Worm (Caenorhabditis elegans): ENCODE measurements around the gene C02E7.7.

The C02E7.7 gene

DNA sequence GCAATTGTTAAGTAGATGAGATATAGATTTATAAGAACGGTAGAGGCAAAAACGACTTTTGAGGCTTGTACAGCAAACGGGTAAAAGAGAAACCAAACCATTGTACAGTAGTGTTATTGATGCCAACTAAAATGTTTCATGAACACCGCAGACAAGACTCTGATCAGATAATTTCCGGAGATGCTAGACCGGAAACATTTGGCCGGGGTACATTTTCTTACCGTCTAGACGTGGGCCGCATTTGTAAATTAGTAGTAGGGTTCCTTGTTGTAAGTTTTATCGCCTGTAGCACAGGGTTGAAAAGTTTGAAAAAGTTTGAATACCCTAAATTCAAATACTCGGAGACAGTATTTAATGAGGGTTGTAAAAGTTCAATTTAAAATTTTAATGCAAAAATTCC lies 37.0 kb downstream of the C02E7.7 start, which contains the start of gene str-32:
TSS of gene str-32 (minus strand) at position 101 of the 400 bp plus-strand sequence.
- no peak for TF ChIP-seq flt-1 (GFP tag; IDR thresholded peaks at IDR 0.05)
- no peak for TF ChIP-seq med-1 (GFP tag; optimal IDR thresholded peaks at IDR 0.05; ENCODE audit: insufficient read depth)
- no peak for TF ChIP-seq klf-2 (GFP tag; conservative IDR thresholded peaks at IDR 0.05)

DNA sequence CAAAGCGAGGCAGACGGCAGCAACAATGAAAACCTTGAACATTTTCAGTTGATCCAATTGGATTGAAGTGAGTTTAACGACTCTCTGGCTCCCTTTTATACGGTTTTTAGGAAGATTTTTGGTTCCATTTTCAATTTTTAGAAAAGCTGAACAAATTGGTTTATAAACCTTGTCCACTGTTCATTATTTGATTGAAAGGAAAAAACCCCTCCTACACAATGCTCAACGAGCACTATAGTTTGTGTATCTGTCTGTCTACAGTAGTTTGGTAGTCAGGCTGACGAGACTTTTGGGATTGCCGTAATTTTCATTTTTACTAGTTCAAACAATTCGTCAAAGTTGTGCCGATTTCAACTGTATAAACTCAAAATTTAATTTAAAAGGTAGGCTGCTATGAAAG lies 39.1 kb downstream of the C02E7.7 start, which contains the start of gene T19H12.15:
TSS of gene T19H12.15 (minus strand) at position 101 of the 400 bp plus-strand sequence.
- TF ChIP-seq ztf-23 (GFP tag; IDR thresholded peaks at IDR 0.05) (no peak), klf-2 (GFP tag; conservative IDR thresholded peaks at IDR 0.05) (no peak), med-1 (GFP tag; optimal IDR thresholded peaks at IDR 0.05; ENCODE audit: insufficient read depth) (no peak), ztf-29 (GFP tag; IDR thresholded peaks at IDR 0.05) (no peak), T22C8.4 (GFP tag; IDR thresholded peaks at IDR 0.05) (no peak), tab-1 (GFP tag; IDR thresholded peaks at IDR 0.05) (no peak), flt-1 (GFP tag; IDR thresholded peaks at IDR 0.05) (no peak), cog-1 (tag; optimal IDR thresholded peaks at IDR 0.05) (no peak), ref-1 (GFP tag; conservative IDR thresholded peaks at IDR 0.05) (no peak)

DNA sequence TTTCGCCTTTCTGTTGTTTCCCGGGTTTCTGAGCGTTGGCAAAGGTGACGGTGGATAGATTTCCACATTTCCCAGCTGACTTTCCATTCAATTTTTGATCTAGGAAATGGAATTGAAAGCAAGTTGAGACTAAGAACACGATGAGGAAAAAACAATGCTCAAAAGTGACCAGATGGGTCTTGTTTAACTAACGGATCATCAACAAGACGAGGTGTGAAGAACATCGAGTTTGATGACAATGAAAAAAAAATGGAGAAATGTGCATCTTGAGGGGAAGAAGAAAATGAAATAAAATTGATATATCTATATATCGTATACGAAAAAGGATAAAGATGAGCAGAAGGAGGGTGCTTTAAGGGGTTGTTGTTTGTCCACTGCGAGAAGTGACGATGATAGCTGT lies 40.8 kb downstream of the C02E7.7 start, which contains the start of gene T19H12.6:
TSS of gene T19H12.6 (minus strand) at position 101 of the 400 bp plus-strand sequence.
- TF ChIP-seq med-1 (GFP tag; optimal IDR thresholded peaks at IDR 0.05; ENCODE audit: insufficient read depth), result no peak
- no peak for TF ChIP-seq tab-1 (GFP tag; IDR thresholded peaks at IDR 0.05)
- no peak for TF ChIP-seq flt-1 (GFP tag; IDR thresholded peaks at IDR 0.05)
- no peak for TF ChIP-seq ztf-23 (GFP tag; IDR thresholded peaks at IDR 0.05)
- TF ChIP-seq klf-2 (GFP tag; conservative IDR thresholded peaks at IDR 0.05), result no peak
- TF ChIP-seq ref-1 (GFP tag; conservative IDR thresholded peaks at IDR 0.05), result no peak
- no peak for TF ChIP-seq ztf-29 (GFP tag; IDR thresholded peaks at IDR 0.05)
- no peak for TF ChIP-seq T22C8.4 (GFP tag; IDR thresholded peaks at IDR 0.05)
- no peak for TF ChIP-seq cog-1 (tag; optimal IDR thresholded peaks at IDR 0.05)

DNA sequence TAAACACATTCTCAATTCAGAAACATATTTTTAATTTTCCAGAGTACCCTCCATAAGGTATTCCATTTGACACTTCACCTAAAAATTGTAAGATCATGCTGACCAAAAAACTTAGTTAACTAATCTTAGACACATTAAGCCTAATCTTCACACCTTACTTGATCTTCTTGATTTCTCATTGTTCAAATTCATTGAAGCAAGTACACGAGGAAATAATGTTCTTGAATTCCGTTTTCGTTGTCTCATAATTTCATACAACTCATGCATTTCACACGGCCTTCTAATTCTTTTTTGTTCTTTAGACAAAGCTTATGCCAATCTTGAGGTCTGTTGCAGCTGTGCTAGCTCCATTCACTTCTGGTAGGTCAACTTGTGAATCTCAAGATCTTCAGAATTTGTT lies 46.4 kb downstream of the C02E7.7 start, which contains the start of gene srd-33:
TSS of gene srd-33 (plus strand) at position 301 of the 400 bp plus-strand sequence.
- TF ChIP-seq ref-1 (GFP tag; conservative IDR thresholded peaks at IDR 0.05) (no peak), ztf-23 (GFP tag; IDR thresholded peaks at IDR 0.05) (no peak), cog-1 (tag; optimal IDR thresholded peaks at IDR 0.05) (no peak), T22C8.4 (GFP tag; IDR thresholded peaks at IDR 0.05) (no peak)

DNA sequence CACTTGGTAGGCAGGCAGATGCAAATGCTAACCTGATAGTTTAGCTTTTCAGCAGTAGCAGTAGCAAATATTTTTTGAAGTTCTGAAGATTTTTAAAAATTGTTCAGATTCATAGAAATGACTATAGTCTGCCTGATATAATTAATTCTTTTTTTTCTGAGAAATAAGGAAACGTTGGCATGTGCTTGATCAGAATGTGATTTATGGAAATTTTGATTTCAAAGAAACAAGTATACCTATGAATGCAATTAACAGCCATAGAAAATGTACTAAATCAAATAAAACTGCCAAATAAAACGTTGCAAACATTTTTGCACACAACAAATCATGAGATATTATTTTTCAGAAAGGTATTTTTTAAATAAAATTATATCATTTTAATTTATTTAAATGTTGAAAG lies 47.7 kb downstream of the C02E7.7 start:
- TF ChIP-seq med-1 (GFP tag; optimal IDR thresholded peaks at IDR 0.05; ENCODE audit: insufficient read depth) (no peak), ztf-29 (GFP tag; IDR thresholded peaks at IDR 0.05) (no peak), ztf-23 (GFP tag; IDR thresholded peaks at IDR 0.05) (no peak), flt-1 (GFP tag; IDR thresholded peaks at IDR 0.05) (no peak), T22C8.4 (GFP tag; IDR thresholded peaks at IDR 0.05) (no peak), ref-1 (GFP tag; conservative IDR thresholded peaks at IDR 0.05) (no peak), tab-1 (GFP tag; IDR thresholded peaks at IDR 0.05) (no peak), klf-2 (GFP tag; conservative IDR thresholded peaks at IDR 0.05) (no peak), cog-1 (tag; optimal IDR thresholded peaks at IDR 0.05) (no peak)

DNA sequence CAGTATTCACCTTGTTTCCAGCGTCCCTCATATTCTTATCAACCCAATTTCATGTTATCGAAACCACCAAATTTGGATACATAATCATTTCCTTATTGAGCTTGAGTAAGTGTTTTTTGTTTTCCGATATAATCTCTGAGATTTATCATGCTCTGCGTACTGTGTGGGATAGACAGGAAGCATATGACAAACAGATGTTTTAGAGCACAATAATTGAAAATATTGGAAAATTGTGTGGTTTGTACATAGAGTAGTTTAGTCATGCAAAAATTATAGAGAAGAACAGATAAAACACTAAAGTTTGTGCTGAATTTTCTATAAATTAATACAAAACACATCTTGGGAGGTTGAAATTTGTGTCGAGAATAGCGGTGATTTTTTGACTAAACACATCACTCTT lies 49.7 kb downstream of the C02E7.7 start:
- TF ChIP-seq klf-2 (GFP tag; conservative IDR thresholded peaks at IDR 0.05) (no peak), ztf-23 (GFP tag; IDR thresholded peaks at IDR 0.05) (no peak), tab-1 (GFP tag; IDR thresholded peaks at IDR 0.05) (no peak), ref-1 (GFP tag; conservative IDR thresholded peaks at IDR 0.05) (no peak), flt-1 (GFP tag; IDR thresholded peaks at IDR 0.05) (no peak), cog-1 (tag; optimal IDR thresholded peaks at IDR 0.05) (no peak), T22C8.4 (GFP tag; IDR thresholded peaks at IDR 0.05) (no peak), ztf-29 (GFP tag; IDR thresholded peaks at IDR 0.05) (no peak), med-1 (GFP tag; optimal IDR thresholded peaks at IDR 0.05; ENCODE audit: insufficient read depth) (no peak)

Data from whole organism, midembryonic.